Worm (Caenorhabditis elegans) whole organism, dauer: Measurements from ENCODE around the gene fnip-2.
"Not testable (repeated sequence)": the region's sequence is repeated elsewhere in the genome, so short reads cannot be mapped to it uniquely, and the experiment has no call there.

Experiments used
- unc-62 ChIP-seq: sonication (generic microtip); optimal IDR thresholded peaks from 2 replicates; lab custom pipeline; 2017; ENCODE audit warnings: missing biosample characterization, missing genetic modification reagents, missing genetic modification characterization

The fnip-2 gene

ce11 chrIV:2222528-2222927 is at the start of gene fnip-2:
fnip-2 (plus strand) TSS chrIV:2222828.
- no peak for TF ChIP-seq unc-62 (GFP tag; lab: Kevin White, UChicago)

DNA sequence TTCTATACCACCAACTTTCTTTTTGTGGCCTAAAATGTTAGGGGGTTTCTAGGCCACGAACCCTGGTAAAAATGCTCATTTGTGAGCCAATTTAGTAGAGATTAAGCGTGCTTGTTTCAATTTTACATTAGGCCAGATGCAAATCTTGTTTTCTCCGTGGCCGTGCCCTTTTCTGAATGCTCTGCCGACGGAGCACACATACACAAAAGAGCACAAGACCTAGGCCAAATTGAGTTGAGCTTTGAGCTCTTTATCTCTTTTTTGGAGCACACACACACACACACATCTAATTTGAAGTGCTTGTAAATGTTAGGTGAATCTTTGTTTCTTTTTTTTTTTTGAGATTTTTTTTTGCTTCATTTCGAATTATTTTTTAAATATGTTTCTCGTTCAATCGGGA is 49.7 kb upstream of the fnip-2 start:
- no peak for TF ChIP-seq unc-62 (GFP tag; lab: Kevin White, UChicago)

ce11 chrIV:2175291-2175690 is 47.3 kb upstream of the fnip-2 start, which contains the start of gene C54E4.1:
C54E4.1 (plus strand) TSS chrIV:2175591.
- no peak for TF ChIP-seq unc-62 (GFP tag; lab: Kevin White, UChicago)

ce11 chrIV:2177545-2177944 is 45.1 kb upstream of the fnip-2 start, which contains the start of gene hrpu-2:
hrpu-2 (plus strand) TSS chrIV:2177896.
- no peak for TF ChIP-seq unc-62 (GFP tag; lab: Kevin White, UChicago)

DNA sequence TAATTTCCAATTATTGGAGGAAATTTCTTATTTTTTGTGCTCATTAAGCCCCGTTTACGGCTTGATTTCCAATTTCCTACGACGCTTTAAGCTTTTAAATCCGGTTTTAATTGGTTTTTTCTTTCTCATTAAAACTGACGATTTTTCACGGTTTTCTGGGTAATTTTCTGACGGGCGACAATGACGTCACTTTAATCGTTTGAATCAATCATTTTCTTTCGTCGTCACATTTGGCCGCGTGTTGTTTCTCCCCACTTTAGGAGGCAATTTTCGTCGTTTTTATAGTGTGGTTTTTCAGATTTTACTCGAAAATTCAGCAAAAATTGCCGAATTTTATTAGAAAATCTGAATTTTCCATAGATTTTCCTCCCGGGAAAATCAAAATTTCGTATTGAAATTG is 29.6 kb upstream of the fnip-2 start:
- no peak for TF ChIP-seq unc-62 (GFP tag; lab: Kevin White, UChicago)

- TF ChIP-seq unc-62 (GFP tag; lab: Kevin White, UChicago): no peak
Measured at ce11 chrIV:2193558-2193957, 29.1 kb upstream of the fnip-2 start.

DNA sequence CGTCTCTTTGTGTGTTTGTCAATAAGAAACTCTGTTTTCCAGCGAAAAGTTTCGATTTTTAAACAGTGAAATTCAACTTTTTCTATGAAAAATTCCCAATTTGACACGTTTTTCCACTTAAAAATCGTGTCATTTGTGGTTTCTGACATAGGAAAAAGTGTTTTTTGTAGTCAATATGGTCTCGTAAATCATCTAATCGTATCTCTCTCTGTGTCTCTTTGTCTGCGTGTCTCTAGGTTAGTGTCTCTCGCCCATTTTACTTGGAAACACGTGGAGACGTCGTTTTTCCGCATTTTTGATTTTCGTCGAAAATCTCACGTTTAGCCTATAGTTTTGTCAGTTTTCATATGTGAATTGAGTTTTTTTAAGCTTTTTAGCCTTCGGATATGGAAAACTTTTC is 27.0 kb upstream of the fnip-2 start:
- no peak for TF ChIP-seq unc-62 (GFP tag; lab: Kevin White, UChicago)

ce11 chrIV:2198741-2199140 is 23.9 kb upstream of the fnip-2 start, which contains the start of gene Y71G10AR.4:
Y71G10AR.4 (plus strand) TSS chrIV:2199041.
- no peak for TF ChIP-seq unc-62 (GFP tag; lab: Kevin White, UChicago)

ce11 chrIV:2216756-2217155 is 5.9 kb upstream of the fnip-2 start, which contains the start of gene T04C4.3:
T04C4.3 (minus strand) TSS chrIV:2216856.
- not testable (repeated sequence) for TF ChIP-seq unc-62 (GFP tag; lab: Kevin White, UChicago)

DNA sequence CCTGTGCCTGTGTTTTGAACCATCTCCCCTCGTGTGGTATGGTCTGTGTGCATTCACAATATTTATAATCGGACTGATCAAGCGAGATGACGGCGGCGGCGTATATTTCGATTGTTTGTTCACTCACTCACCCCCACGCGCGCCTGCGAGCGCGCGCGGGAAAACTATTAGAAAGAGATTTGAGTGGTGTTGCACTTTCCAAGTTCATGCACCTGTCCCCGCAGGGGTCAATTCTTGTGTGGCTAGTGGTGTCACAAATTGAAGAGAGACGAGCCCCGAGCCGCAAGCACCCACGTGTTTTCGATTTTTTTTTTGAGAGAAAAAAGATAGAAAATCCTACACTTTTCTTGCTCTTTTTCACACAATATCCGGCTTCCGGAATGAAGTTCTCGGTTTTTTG is 5.4 kb upstream of the fnip-2 start:
- no peak for TF ChIP-seq unc-62 (GFP tag; lab: Kevin White, UChicago)

DNA sequence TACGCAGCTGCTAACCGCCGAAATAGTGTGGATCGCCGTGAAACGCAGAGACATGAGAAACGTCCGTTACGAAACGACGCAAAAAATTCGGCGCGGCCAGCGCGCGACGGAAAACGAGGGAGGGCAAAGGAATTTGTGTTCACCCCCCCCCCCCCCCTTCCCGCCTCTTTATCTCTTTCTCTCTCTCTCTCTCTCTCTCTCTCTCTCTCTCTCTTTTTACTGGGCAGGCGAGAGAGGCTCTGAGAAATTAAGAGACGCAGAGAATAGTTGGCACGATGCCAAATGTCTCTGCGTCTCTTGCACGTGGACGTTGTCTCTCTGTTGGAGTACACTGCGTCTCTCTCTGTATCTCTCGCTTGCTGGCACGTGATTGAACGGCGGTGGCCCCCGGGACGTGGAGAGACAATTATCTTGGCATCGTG is 3.3 kb upstream of the fnip-2 start:
- TF ChIP-seq unc-62 (GFP tag; lab: Kevin White, UChicago): no peak

DNA sequence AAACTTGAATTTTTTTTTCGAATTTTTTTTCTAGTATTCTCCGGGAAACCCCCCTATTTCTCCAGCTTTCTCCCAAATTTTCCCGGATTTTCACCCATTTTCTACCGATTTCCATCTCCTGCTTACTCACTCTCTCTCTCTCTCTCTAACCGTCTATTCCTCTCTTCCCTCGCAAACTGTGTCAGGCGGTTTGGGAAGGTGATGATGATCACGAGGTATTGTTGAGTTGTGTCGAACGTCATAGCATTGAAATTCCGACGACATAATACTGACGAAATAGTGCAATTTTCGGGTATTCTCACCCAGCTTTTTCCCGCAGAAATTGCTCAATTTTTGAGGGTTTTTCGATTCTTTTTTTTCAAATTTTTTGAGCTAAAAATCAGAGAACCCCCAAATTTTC is 2.5 kb upstream of the fnip-2 start:
- no peak for TF ChIP-seq unc-62 (GFP tag; lab: Kevin White, UChicago)

DNA sequence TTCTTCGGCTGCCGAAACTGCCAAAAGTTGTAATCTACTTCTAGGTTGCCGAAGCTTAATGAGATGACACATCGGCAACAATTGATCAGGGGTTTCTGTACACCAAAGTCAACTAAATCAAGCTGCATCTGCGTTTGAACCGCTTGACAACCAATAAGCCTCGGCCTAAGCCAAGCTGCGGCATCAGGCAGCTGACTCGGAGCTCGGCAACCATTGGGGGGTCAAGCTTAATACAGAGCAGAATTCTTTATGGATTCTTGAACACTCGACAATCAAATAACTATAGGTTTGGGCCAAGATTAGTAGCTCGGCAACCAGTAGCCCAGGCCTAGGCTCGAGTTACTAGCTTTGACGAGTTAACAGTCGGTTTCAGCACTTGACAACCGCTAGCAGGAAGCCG is 1.7 kb upstream of the fnip-2 start:
- TF ChIP-seq unc-62 (GFP tag; lab: Kevin White, UChicago): no peak

- TF ChIP-seq unc-62 (GFP tag; lab: Kevin White, UChicago): no peak
Measured at ce11 chrIV:2221350-2221749, 1.3 kb upstream of the fnip-2 start.

DNA sequence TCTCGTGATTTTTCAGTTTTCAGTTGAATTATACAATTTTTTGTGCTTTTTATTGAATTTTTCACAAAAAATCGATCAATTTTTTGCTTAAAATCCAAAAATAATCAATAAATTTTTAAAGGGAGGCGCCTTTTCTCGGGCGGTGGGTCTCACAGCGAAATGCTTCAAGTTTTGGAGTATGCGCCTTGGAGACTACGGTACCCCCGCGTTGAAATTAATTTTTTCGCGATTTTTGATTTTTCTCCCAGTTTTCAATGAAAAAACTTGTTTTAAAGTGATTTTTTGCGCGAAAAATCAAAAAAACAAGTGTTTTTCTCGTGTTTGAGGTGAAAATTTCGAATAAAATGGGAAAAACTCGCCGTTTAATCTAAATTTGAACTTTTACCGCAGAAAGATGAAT is 516 bp downstream of the fnip-2 start:
- no peak for TF ChIP-seq unc-62 (GFP tag; lab: Kevin White, UChicago)

DNA sequence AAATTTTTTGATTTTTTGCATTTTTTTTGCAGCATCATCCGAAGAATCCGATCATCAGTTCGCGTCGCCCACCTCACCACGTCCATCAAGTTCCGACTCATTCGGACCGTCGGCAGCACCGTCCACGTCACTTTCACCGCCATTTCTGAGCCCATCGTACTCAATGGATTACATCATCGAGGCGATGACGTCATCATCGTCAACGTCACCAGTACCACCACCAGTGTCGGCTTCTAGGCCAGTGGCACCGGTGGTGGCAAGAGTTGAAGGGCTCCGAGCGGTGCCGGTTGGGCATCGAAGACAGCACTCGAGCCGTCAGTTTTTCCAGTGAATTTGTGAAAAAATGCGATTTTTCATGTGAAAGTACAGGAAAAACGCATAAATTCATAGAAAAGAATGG is 1.1 kb downstream of the fnip-2 start:
- no peak for TF ChIP-seq unc-62 (GFP tag; lab: Kevin White, UChicago)

DNA sequence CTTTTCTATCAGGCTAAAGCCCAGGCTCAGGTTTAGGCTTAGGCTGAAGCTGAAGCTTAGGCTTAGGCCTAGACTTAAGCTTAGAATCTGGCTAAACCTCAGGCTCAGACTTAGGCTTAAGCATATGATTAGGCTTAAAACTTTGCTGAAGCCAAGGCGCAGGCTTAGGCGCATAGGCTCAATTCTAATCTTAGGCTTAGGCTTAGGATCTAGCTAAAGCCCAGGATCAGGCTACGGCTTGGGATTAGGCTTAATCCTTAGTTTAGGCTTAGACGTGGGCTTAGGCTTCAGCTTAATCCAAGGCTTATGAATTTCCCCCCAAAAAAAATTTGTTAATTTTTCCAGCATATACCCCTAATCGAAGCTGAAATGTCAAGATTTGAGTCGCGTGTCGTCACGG is 6.0 kb downstream of the fnip-2 start:
- no peak for TF ChIP-seq unc-62 (GFP tag; lab: Kevin White, UChicago)

DNA sequence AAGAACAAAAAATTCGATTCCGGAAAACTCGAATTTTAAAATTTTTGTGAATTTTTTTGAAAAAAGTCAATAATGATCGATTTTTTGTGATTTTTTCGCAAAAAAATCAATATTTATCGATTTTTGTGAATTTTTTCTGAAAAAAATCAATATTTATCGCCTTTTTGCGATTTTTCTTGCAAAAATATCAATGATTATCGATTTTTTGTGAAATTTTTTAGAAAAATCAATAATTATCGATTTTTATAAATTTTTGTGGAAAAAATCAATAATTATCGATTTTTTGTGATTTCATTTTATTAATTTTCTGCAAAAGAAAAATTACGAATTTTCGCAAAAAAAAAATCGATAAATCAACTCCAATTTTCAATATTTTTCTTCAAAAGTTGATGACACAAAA is 13.4 kb downstream of the fnip-2 start:
- TF ChIP-seq unc-62 (GFP tag; lab: Kevin White, UChicago): no peak
